Worm (Caenorhabditis elegans) whole organism, midembryonic: ENCODE results near the gene T19B10.12.

Experiments
- T22C8.4 ChIP-seq: fragments of 200-800 bp; sonication (Bioruptor generic); IDR thresholded peaks from 2 replicates; pipeline ENCODE4 v1.3.6; 2022; ENCODE audit warnings: missing genetic modification characterization, missing compliant biosample characterization
- cog-1 ChIP-seq: sonication (generic microtip); optimal IDR thresholded peaks from 2 replicates; lab custom pipeline; 2016; ENCODE audit warnings: missing genetic modification characterization, missing compliant biosample characterization
- flt-1 ChIP-seq: fragments of 200-800 bp; sonication (Bioruptor generic); IDR thresholded peaks from 2 replicates; pipeline ENCODE4 v1.3.6; 2022; ENCODE audit warnings: missing genetic modification characterization, missing compliant biosample characterization
- klf-2 ChIP-seq: fragments of 200-800 bp; sonication (Bioruptor generic); conservative IDR thresholded peaks from 2 replicates; pipeline ENCODE4 v1.3.6; 2022; ENCODE audit warnings: missing genetic modification reagents, missing genetic modification characterization, missing compliant biosample characterization
- med-1 ChIP-seq: sonication (generic microtip); optimal IDR thresholded peaks from 2 replicates; lab custom pipeline; 2017; ENCODE audit warnings: missing genetic modification characterization, mild to moderate bottlenecking, missing compliant biosample characterization, antibody characterized with exemption, missing genetic modification reagents; ENCODE audit not compliant: insufficient read depth
- ref-1 ChIP-seq: fragments of 200-800 bp; sonication (Bioruptor generic); conservative IDR thresholded peaks from 2 replicates; pipeline ENCODE4 v1.3.6; 2022; ENCODE audit warnings: missing genetic modification reagents, missing genetic modification characterization, missing compliant biosample characterization
- tab-1 ChIP-seq: fragments of 200-800 bp; sonication (Bioruptor generic); IDR thresholded peaks from 2 replicates; pipeline ENCODE4 v1.3.6; 2022; ENCODE audit warnings: missing genetic modification characterization, missing compliant biosample characterization
- ztf-23 ChIP-seq: fragments of 200-800 bp; sonication (Bioruptor generic); IDR thresholded peaks from 2 replicates; pipeline ENCODE4 v1.3.6; 2022; ENCODE audit warnings: missing genetic modification reagents, missing genetic modification characterization, missing compliant biosample characterization
- ztf-29 ChIP-seq: fragments of 200-800 bp; sonication (Bioruptor generic); IDR thresholded peaks from 2 replicates; pipeline ENCODE4 v1.3.6; 2022; ENCODE audit warnings: missing genetic modification reagents, missing genetic modification characterization, missing compliant biosample characterization

The T19B10.12 gene

ce11 chrV:11290888-11291287 is 40.1 kb downstream of the T19B10.12 start, which contains the start of gene C03E10.1:
TSS of gene C03E10.1 (plus strand) at chrV:11291188.
- TF ChIP-seq ref-1 (GFP tag; lab: Robert Waterston, UW) (no peak), ztf-29 (GFP tag; lab: Robert Waterston, UW) (no peak), T22C8.4 (no peak), klf-2 (GFP tag; lab: Robert Waterston, UW) (no peak), ztf-23 (GFP tag; lab: Robert Waterston, UW) (no peak), flt-1 (GFP tag; lab: Robert Waterston, UW) (no peak), med-1 (no peak), cog-1 (tag; lab: Kevin White, UChicago) (no peak), tab-1 (GFP tag; lab: Robert Waterston, UW) (no peak)

- TF ChIP-seq T22C8.4 = no peak
- no peak for TF ChIP-seq ref-1 (GFP tag; lab: Robert Waterston, UW)
- TF ChIP-seq flt-1 (GFP tag; lab: Robert Waterston, UW) = no peak
- no peak for TF ChIP-seq med-1
- no peak for TF ChIP-seq cog-1 (tag; lab: Kevin White, UChicago)
- TF ChIP-seq tab-1 (GFP tag; lab: Robert Waterston, UW) = no peak
- TF ChIP-seq ztf-23 (GFP tag; lab: Robert Waterston, UW) = no peak
- TF ChIP-seq klf-2 (GFP tag; lab: Robert Waterston, UW) = no peak
- TF ChIP-seq ztf-29 (GFP tag; lab: Robert Waterston, UW) = no peak
Observed at ce11 chrV:11292682-11293081, 41.8 kb downstream of the T19B10.12 start.

ce11 chrV:11294393-11294792 is 43.6 kb downstream of the T19B10.12 start, which contains the start of gene T03F7.6:
TSS of gene T03F7.6 (plus strand) at chrV:11294693.
- TF ChIP-seq flt-1 (GFP tag; lab: Robert Waterston, UW) (no peak), ztf-29 (GFP tag; lab: Robert Waterston, UW) (no peak), med-1 (no peak), cog-1 (tag; lab: Kevin White, UChicago) (no peak), ref-1 (GFP tag; lab: Robert Waterston, UW) (no peak), T22C8.4 (no peak), ztf-23 (GFP tag; lab: Robert Waterston, UW) (no peak)

ce11 chrV:11298632-11299031 is 47.8 kb downstream of the T19B10.12 start, which contains the start of gene T03F7.5:
TSS of gene T03F7.5 (minus strand) at chrV:11298732.
- TF ChIP-seq cog-1 (tag; lab: Kevin White, UChicago) = no peak
- no peak for TF ChIP-seq ztf-29 (GFP tag; lab: Robert Waterston, UW)
- no peak for TF ChIP-seq flt-1 (GFP tag; lab: Robert Waterston, UW)
- no peak for TF ChIP-seq tab-1 (GFP tag; lab: Robert Waterston, UW)
- no peak for TF ChIP-seq ref-1 (GFP tag; lab: Robert Waterston, UW)
- TF ChIP-seq T22C8.4 = no peak
- no peak for TF ChIP-seq ztf-23 (GFP tag; lab: Robert Waterston, UW)
- TF ChIP-seq klf-2 (GFP tag; lab: Robert Waterston, UW) = no peak
- no peak for TF ChIP-seq med-1

ce11 chrV:11299406-11299805 is 48.6 kb downstream of the T19B10.12 start:
- TF ChIP-seq cog-1 (tag; lab: Kevin White, UChicago) (no peak), ztf-23 (GFP tag; lab: Robert Waterston, UW) (no peak), ref-1 (GFP tag; lab: Robert Waterston, UW) (no peak), tab-1 (GFP tag; lab: Robert Waterston, UW) (no peak), med-1 (no peak), T22C8.4 (no peak), flt-1 (GFP tag; lab: Robert Waterston, UW) (no peak), klf-2 (GFP tag; lab: Robert Waterston, UW) (no peak), ztf-29 (GFP tag; lab: Robert Waterston, UW) (no peak)

- TF ChIP-seq ztf-23 (GFP tag; lab: Robert Waterston, UW) (no peak), cog-1 (tag; lab: Kevin White, UChicago) (no peak), flt-1 (GFP tag; lab: Robert Waterston, UW) (no peak)
Observed at ce11 chrV:11300539-11300938, 49.7 kb downstream of the T19B10.12 start, which contains the start of gene srh-47. TSS of gene srh-47 (minus strand) at chrV:11300639.
